Fruit fly (Drosophila melanogaster) whole organism, embryonic: ENCODE measurements around the gene CG13631.

ENCODE experiments used
- Asciz ChIP-seq: fragments of 200-800 bp; sonication (Bioruptor generic); optimal IDR thresholded peaks from 2 replicates; lab custom pipeline; 2017; ENCODE audit warnings: missing biosample characterization, mild to moderate bottlenecking, missing genetic modification characterization, missing genetic modification reagents
- Atf6 ChIP-seq: fragments of 200-800 bp; sonication (Bioruptor generic); IDR thresholded peaks from 2 replicates; pipeline ENCODE4 v1.3.6; 2022; ENCODE audit warnings: missing biosample characterization, missing genetic modification characterization
- BEAF-32 ChIP-seq: fragments of 200-800 bp; sonication (Bioruptor generic); optimal IDR thresholded peaks from 3 replicates; lab custom pipeline; 2017; ENCODE audit warnings: missing biosample characterization, missing genetic modification characterization, mild to moderate bottlenecking, moderate library complexity, missing genetic modification reagents
- C15 ChIP-seq: fragments of 200-800 bp; sonication (Bioruptor generic); IDR thresholded peaks from 3 replicates; pipeline ENCODE4 v1.3.6; 2022; ENCODE audit warnings: missing biosample characterization, missing genetic modification characterization
- CG11696 ChIP-seq: fragments of 200-800 bp; sonication (Bioruptor generic); IDR thresholded peaks from 2 replicates; pipeline ENCODE4 v1.3.6; 2022; ENCODE audit warnings: missing biosample characterization, missing genetic modification characterization
- CG12071 ChIP-seq: fragments of 200-800 bp; sonication (Bioruptor generic); optimal IDR thresholded peaks from 3 replicates; lab custom pipeline; 2018; ENCODE audit warnings: missing biosample characterization, mild to moderate bottlenecking, missing genetic modification characterization
- CG12219 ChIP-seq: fragments of 200-800 bp; sonication (Bioruptor generic); optimal IDR thresholded peaks from 3 replicates; lab custom pipeline; 2018; ENCODE audit warnings: missing biosample characterization, mild to moderate bottlenecking, missing genetic modification characterization
- CG13296 ChIP-seq: fragments of 200-800 bp; sonication (Bioruptor generic); optimal IDR thresholded peaks from 3 replicates; lab custom pipeline; 2018; ENCODE audit warnings: missing biosample characterization, mild to moderate bottlenecking, missing genetic modification characterization
- CG14667 ChIP-seq: fragments of 200-800 bp; sonication (Bioruptor generic); IDR thresholded peaks from 2 replicates; pipeline ENCODE4 v1.3.6; 2022; ENCODE audit warnings: missing biosample characterization, missing genetic modification characterization
- CG30403 ChIP-seq: fragments of 200-800 bp; sonication (Bioruptor generic); optimal IDR thresholded peaks from 3 replicates; lab custom pipeline; 2016; ENCODE audit warnings: missing biosample characterization, missing genetic modification characterization
- CG31365 ChIP-seq: fragments of 200-800 bp; sonication (Bioruptor generic); optimal IDR thresholded peaks from 2 replicates; lab custom pipeline; 2018; ENCODE audit warnings: missing biosample characterization, mild to moderate bottlenecking, missing genetic modification characterization
- CG5180 ChIP-seq: fragments of 200-800 bp; sonication (Bioruptor generic); optimal IDR thresholded peaks from 3 replicates; lab custom pipeline; 2017; ENCODE audit warnings: missing biosample characterization, missing genetic modification characterization, mild to moderate bottlenecking, moderate library complexity, missing genetic modification reagents
- CG5953 ChIP-seq: fragments of 200-800 bp; sonication (Bioruptor generic); IDR thresholded peaks from 2 replicates; pipeline ENCODE4 v1.3.6; 2022; ENCODE audit warnings: missing biosample characterization, missing genetic modification characterization
- CG6689 ChIP-seq: fragments of 200-800 bp; sonication (Bioruptor generic); IDR thresholded peaks from 2 replicates; pipeline ENCODE4 v1.3.6; 2022; ENCODE audit warnings: missing biosample characterization, missing genetic modification characterization
- CG7745 ChIP-seq: fragments of 200-800 bp; sonication (Bioruptor generic); optimal IDR thresholded peaks from 2 replicates; lab custom pipeline; 2018; ENCODE audit warnings: missing biosample characterization, mild to moderate bottlenecking, missing genetic modification characterization, moderate library complexity
- Camta ChIP-seq: fragments of 200-800 bp; sonication (Bioruptor generic); optimal IDR thresholded peaks from 2 replicates; lab custom pipeline; 2016; ENCODE audit warnings: missing biosample characterization, missing genetic modification characterization
- Dad ChIP-seq: fragments of 200-800 bp; sonication (Bioruptor generic); optimal IDR thresholded peaks from 3 replicates; lab custom pipeline; 2016; ENCODE audit warnings: missing biosample characterization, missing genetic modification characterization
- Dip3 ChIP-seq: fragments of 200-800 bp; sonication (Bioruptor generic); optimal IDR thresholded peaks from 3 replicates; lab custom pipeline; 2016; ENCODE audit warnings: missing biosample characterization, missing genetic modification characterization
- Doc3 ChIP-seq: fragments of 200-800 bp; sonication (Bioruptor generic); IDR thresholded peaks from 3 replicates; pipeline ENCODE4 v1.3.6; 2022; ENCODE audit warnings: missing biosample characterization, missing genetic modification characterization; ENCODE audit not compliant: partially characterized antibody
- Mad ChIP-seq: fragments of 200-800 bp; sonication (Bioruptor generic); optimal IDR thresholded peaks from 2 replicates; lab custom pipeline; 2016; ENCODE audit warnings: missing biosample characterization, missing genetic modification characterization
- Max ChIP-seq: fragments of 200-800 bp; sonication (Bioruptor generic); optimal IDR thresholded peaks from 2 replicates; lab custom pipeline; 2016; ENCODE audit warnings: missing biosample characterization, mild to moderate bottlenecking, missing genetic modification characterization
- Mrtf ChIP-seq: fragments of 200-800 bp; sonication (Bioruptor generic); IDR thresholded peaks from 3 replicates; pipeline ENCODE4 v1.3.6; 2022; ENCODE audit warnings: missing biosample characterization, missing genetic modification characterization
- NFAT ChIP-seq: fragments of 200-800 bp; sonication (Bioruptor generic); IDR thresholded peaks from 2 replicates; pipeline ENCODE4 v1.3.6; 2022; ENCODE audit warnings: missing biosample characterization, missing genetic modification characterization
- NfI ChIP-seq: fragments of 200-800 bp; sonication (Bioruptor generic); optimal IDR thresholded peaks from 3 replicates; lab custom pipeline; 2018; ENCODE audit warnings: missing biosample characterization, mild to moderate bottlenecking, missing genetic modification characterization, moderate library complexity
- Pdp1 ChIP-seq, 2 experiments: fragments of 200-800 bp; sonication (Bioruptor generic); optimal IDR thresholded peaks; 3 replicates each; lab custom pipeline; 2016; ENCODE audit warnings: missing biosample characterization in 2 of 2, missing genetic modification characterization in 2 of 2, mild to moderate bottlenecking in 1 of 2, moderate library complexity in 1 of 2
- Sox100B ChIP-seq: fragments of 200-800 bp; sonication (Bioruptor generic); optimal IDR thresholded peaks from 3 replicates; lab custom pipeline; 2018; ENCODE audit warnings: missing biosample characterization, mild to moderate bottlenecking, missing genetic modification characterization
- Trl ChIP-seq, 3 experiments: fragments of >200 bp in 2 of 3; fragments of 200-800 bp in 1 of 3; sonication (Bioruptor generic) in 1 of 3; optimal IDR thresholded peaks; 2 replicates in 1 of 3; 3 replicates in 2 of 3; lab custom pipeline; 2016 to 2017; ENCODE audit warnings: missing biosample characterization in 1 of 3, missing genetic modification characterization in 1 of 3
- Xrp1 ChIP-seq: fragments of 200-800 bp; sonication (Bioruptor generic); IDR thresholded peaks from 2 replicates; pipeline ENCODE4 v1.3.6; 2022; ENCODE audit warnings: missing biosample characterization, missing genetic modification characterization
- amos ChIP-seq: fragments of 200-800 bp; sonication (Bioruptor generic); IDR thresholded peaks from 2 replicates; pipeline ENCODE4 v1.3.6; 2022; ENCODE audit warnings: missing biosample characterization, missing genetic modification characterization; ENCODE audit not compliant: partially characterized antibody
- chm ChIP-seq: fragments of 200-800 bp; sonication (Bioruptor generic); IDR thresholded peaks from 2 replicates; pipeline ENCODE4 v1.3.6; 2022; ENCODE audit warnings: missing biosample characterization, missing genetic modification characterization
- ems ChIP-seq: fragments of 200-800 bp; sonication (Bioruptor generic); optimal IDR thresholded peaks from 3 replicates; lab custom pipeline; 2016; ENCODE audit warnings: missing biosample characterization, missing genetic modification characterization
- gcm2 ChIP-seq: fragments of 200-800 bp; sonication (Bioruptor generic); optimal IDR thresholded peaks from 2 replicates; lab custom pipeline; 2016; ENCODE audit warnings: missing biosample characterization, missing genetic modification characterization
- grau ChIP-seq: fragments of 200-800 bp; optimal IDR thresholded peaks from 3 replicates; lab custom pipeline; 2019; ENCODE audit warnings: missing biosample characterization, mild to moderate bottlenecking, missing genetic modification characterization, moderate library complexity
- h ChIP-seq: fragments of >200 bp; optimal IDR thresholded peaks from 2 replicates; lab custom pipeline; 2017
- mld ChIP-seq: fragments of 200-800 bp; sonication (Bioruptor generic); IDR thresholded peaks from 3 replicates; pipeline ENCODE4 v1.3.6; 2022; ENCODE audit warnings: missing biosample characterization, missing genetic modification characterization; ENCODE audit not compliant: partially characterized antibody
- nerfin-2 ChIP-seq: fragments of 200-800 bp; sonication (Bioruptor generic); IDR thresholded peaks from 2 replicates; pipeline ENCODE4 v1.3.6; 2022; ENCODE audit warnings: missing biosample characterization, missing genetic modification characterization; ENCODE audit not compliant: partially characterized antibody
- nom ChIP-seq: fragments of 200-800 bp; sonication (Bioruptor generic); optimal IDR thresholded peaks from 2 replicates; lab custom pipeline; 2017; ENCODE audit warnings: missing biosample characterization, missing genetic modification characterization, mild to moderate bottlenecking, moderate library complexity, missing genetic modification reagents
- pho ChIP-seq: fragments of 200-800 bp; sonication (Bioruptor generic); optimal IDR thresholded peaks from 2 replicates; lab custom pipeline; 2016; ENCODE audit warnings: missing biosample characterization, missing genetic modification characterization
- pnt ChIP-seq: fragments of 200-800 bp; sonication (Bioruptor generic); optimal IDR thresholded peaks from 3 replicates; lab custom pipeline; 2016; ENCODE audit warnings: missing biosample characterization, missing genetic modification characterization
- pros ChIP-seq: fragments of 200-800 bp; sonication (Bioruptor generic); optimal IDR thresholded peaks from 3 replicates; lab custom pipeline; 2019; ENCODE audit warnings: missing biosample characterization, mild to moderate bottlenecking, missing genetic modification characterization, moderate library complexity
- slou ChIP-seq: fragments of 200-800 bp; sonication (Bioruptor generic); optimal IDR thresholded peaks from 3 replicates; lab custom pipeline; 2016; ENCODE audit warnings: missing biosample characterization, missing genetic modification characterization
- ssp ChIP-seq: fragments of 200-800 bp; sonication (Bioruptor generic); IDR thresholded peaks from 2 replicates; pipeline ENCODE4 v1.3.6; 2022; ENCODE audit warnings: missing biosample characterization, missing genetic modification characterization
- stwl ChIP-seq: fragments of 200-800 bp; sonication (Bioruptor generic); optimal IDR thresholded peaks from 3 replicates; lab custom pipeline; 2018; ENCODE audit warnings: missing biosample characterization, mild to moderate bottlenecking, missing genetic modification characterization, moderate library complexity
- tio ChIP-seq: fragments of 200-800 bp; sonication (Bioruptor generic); optimal IDR thresholded peaks from 2 replicates; lab custom pipeline; 2017; ENCODE audit warnings: missing biosample characterization, missing genetic modification characterization, inconsistent platforms
- tx ChIP-seq: fragments of 200-800 bp; sonication (Bioruptor generic); optimal IDR thresholded peaks from 2 replicates; lab custom pipeline; 2016; ENCODE audit warnings: missing biosample characterization, missing genetic modification characterization
- vvl ChIP-seq: fragments of 200-800 bp; sonication (Bioruptor generic); IDR thresholded peaks from 2 replicates; pipeline ENCODE4 v1.3.6; 2022; ENCODE audit warnings: missing biosample characterization, missing genetic modification characterization
- wor ChIP-seq: fragments of 200-800 bp; sonication (Bioruptor generic); IDR thresholded peaks from 2 replicates; pipeline ENCODE4 v1.3.6; 2022; ENCODE audit warnings: missing biosample characterization, missing genetic modification characterization
- zf30C ChIP-seq: fragments of 200-800 bp; sonication (Bioruptor generic); optimal IDR thresholded peaks from 3 replicates; lab custom pipeline; 2018; ENCODE audit warnings: missing biosample characterization, mild to moderate bottlenecking, missing genetic modification characterization

The CG13631 gene

dm6 chr3R:24768538-24769401, at the start of gene CG13631 (continued):
- TF ChIP-seq CG11696 (peak; percentile 61; the same call in 1 of the 2 replicates), CG7745 (tag; lab: Kevin White, UChicago) (no peak), Xrp1 (GFP tag; lab: Robert Waterston, UW) (peak; percentile 96), Atf6 (GFP tag; lab: Robert Waterston, UW) (peak; percentile 59; the same call in 1 of the 2 replicates), ssp (peak; percentile 89), chm (GFP tag; lab: Robert Waterston, UW) (peak; percentile 68; the same call in 1 of the 2 replicates), Trl (optimal IDR thresholded peaks at IDR 0.05; lab: Kevin White, UChicago) (peak; percentile 66 to 67), Trl (GFP tag; optimal IDR thresholded peaks at IDR 0.05; lab: Kevin White, UChicago) (peak; percentile 93), amos (no peak), CG31365 (peak; percentile 66), CG13296 (GFP tag; lab: Kevin White, UChicago) (peak; percentile 63), Doc3 (GFP tag; lab: Robert Waterston, UW) (no peak), NfI (GFP tag; lab: Kevin White, UChicago) (peak; percentile 91), CG12071 (GFP tag; lab: Kevin White, UChicago) (peak; percentile 84), NFAT (GFP tag; lab: Robert Waterston, UW) (no peak), pnt (GFP tag; lab: Kevin White, UChicago) (peak; percentile 97), ems (peak; percentile 92), pho (GFP tag; lab: Kevin White, UChicago) (peak; percentile 61), CG6689 (GFP tag; lab: Robert Waterston, UW) (peak; percentile 96), nerfin-2 (GFP tag; lab: Robert Waterston, UW) (no peak), vvl (peak; percentile 93), tx (GFP tag; lab: Kevin White, UChicago) (peak; percentile 91), zf30C (GFP tag; lab: Kevin White, UChicago) (peak; percentile 78), Dad (GFP tag; lab: Kevin White, UChicago) (peak; percentile 83), Asciz (GFP tag; lab: Kevin White, UChicago) (peak; percentile 96), Sox100B (peak; percentile 97), h (lab: Kevin White, UChicago) (no peak), Dip3 (GFP tag; lab: Kevin White, UChicago) (peak; percentile 55), pros (GFP tag; lab: Kevin White, UChicago) (no peak), mld (no peak), nom (GFP tag; lab: Kevin White, UChicago) (no peak), slou (GFP tag; lab: Kevin White, UChicago) (peak; percentile 74), Camta (GFP tag; lab: Kevin White, UChicago) (peak; percentile 96), grau (peak; percentile 92), Max (GFP tag; lab: Kevin White, UChicago) (peak; percentile 91), gcm2 (GFP tag; lab: Kevin White, UChicago) (peak; percentile 91), Pdp1 (GFP tag; optimal IDR thresholded peaks at IDR 0.05; lab: Kevin White, UChicago) (peak; percentile 95 to 96), BEAF-32 (GFP tag; lab: Kevin White, UChicago) (no peak), C15 (GFP tag; lab: Robert Waterston, UW) (peak; percentile 50; the same call in 1 of the 3 replicates), CG30403 (GFP tag; lab: Kevin White, UChicago) (peak; percentile 98), Mrtf (GFP tag; lab: Robert Waterston, UW) (peak; percentile 86), tio (GFP tag; lab: Kevin White, UChicago) (peak; percentile 94), stwl (tag; lab: Kevin White, UChicago) (no peak), CG5953 (GFP tag; lab: Robert Waterston, UW) (peak; percentile 94), CG5180 (peak; percentile 79), CG14667 (GFP tag; lab: Robert Waterston, UW) (peak; percentile 87), wor (GFP tag; lab: Robert Waterston, UW) (peak; percentile 97), CG12219 (GFP tag; lab: Kevin White, UChicago) (peak; percentile 92), Mad (GFP tag; lab: Kevin White, UChicago) (peak; percentile 88)
